Worm (Caenorhabditis elegans): ENCODE measurements around the gene Y46G5A.23.

The Y46G5A.23 gene

DNA sequence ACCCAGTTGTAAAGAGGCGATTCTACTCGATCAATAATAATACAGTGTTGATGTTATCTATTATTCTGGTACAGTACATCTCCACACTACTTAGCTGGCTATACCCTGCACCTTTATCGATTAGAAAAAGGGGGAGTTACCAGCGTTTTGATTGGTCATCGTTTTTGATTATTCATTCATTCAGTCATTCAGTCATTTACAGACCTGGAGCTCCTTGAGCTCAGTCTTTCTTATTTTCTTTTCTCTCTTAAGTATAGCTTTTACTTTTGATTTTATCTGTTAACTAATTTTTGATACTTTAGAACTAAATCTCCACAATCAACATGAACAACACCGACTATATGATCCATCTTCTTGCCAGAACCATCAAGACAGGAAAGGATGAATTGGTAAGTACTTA is 21.4 kb upstream of the Y46G5A.23 start, which contains the start of gene Y46G5A.28:
Gene Y46G5A.28 (plus strand): TSS at position 301 of the 400 bp plus-strand sequence.
- TF ChIP-seq C04F5.9 (tag; optimal IDR thresholded peaks at IDR 0.05) = no peak
- TF ChIP-seq mdl-1 (tag; optimal IDR thresholded peaks at IDR 0.05) = no peak
- no peak for TF ChIP-seq nhr-12 (tag; optimal IDR thresholded peaks at IDR 0.05)
- no peak for TF ChIP-seq aly-2 (tag; optimal IDR thresholded peaks at IDR 0.05)
- no peak for TF ChIP-seq ztf-11 (tag; optimal IDR thresholded peaks at IDR 0.05)
- no peak for TF ChIP-seq nhr-84 (tag; optimal IDR thresholded peaks at IDR 0.05)
- TF ChIP-seq nhr-90 (tag; optimal IDR thresholded peaks at IDR 0.05; ENCODE audit: poor library complexity) = no peak

DNA sequence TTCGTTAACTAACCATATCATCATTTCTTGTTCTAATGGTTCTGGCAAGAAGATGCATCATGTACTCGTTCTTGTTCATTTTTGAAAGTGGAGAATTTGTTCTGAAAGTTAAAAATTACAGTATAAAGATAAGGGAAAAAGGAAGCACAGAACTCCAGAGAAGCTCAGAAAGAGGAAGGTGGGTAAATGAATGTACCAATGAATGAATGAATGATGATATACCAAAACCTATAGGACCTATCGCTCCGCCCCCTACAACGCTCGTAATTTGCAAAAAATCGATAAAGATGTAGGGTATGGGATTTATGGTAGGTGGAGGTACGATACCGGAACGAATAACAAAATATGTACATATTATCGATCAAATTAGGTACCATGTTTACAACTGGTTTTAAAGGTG is 19.0 kb upstream of the Y46G5A.23 start, which contains the start of gene pes-10:
Gene pes-10 (minus strand): TSS at position 101 of the 400 bp plus-strand sequence.
- TF ChIP-seq unc-62 (GFP tag; optimal IDR thresholded peaks at IDR 0.05) (no peak), ceh-63 (GFP tag; optimal IDR thresholded peaks at IDR 0.05) (no peak), Y116A8C.19 (tag; optimal IDR thresholded peaks at IDR 0.05; ENCODE audit: borderline replicate concordance) (no peak), efl-1 (optimal IDR thresholded peaks at IDR 0.05) (no peak), efl-1 (GFP tag; optimal IDR thresholded peaks at IDR 0.05 in 1 of 2) (no peak), lin-13 (GFP tag; optimal IDR thresholded peaks at IDR 0.05) (no peak), nhr-85 (tag) (no peak)

DNA sequence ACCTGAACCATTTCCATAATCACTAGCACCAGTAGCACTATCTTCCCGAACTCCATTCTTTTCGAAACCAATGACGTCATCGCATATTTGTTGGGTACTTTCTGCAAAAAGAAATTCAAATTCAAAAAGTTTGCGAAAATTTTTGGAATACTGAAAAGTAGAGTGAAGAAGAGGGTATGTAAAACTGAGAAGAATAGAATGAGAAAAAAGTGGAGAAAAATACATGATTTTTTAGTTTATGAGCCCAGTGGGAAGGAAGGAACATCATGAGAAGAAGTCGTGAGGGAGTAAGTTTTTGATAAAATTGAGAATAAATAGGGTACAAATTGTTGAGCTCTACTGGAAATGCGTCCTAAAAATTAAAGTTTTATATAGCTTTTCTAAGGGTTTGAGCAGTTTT is 11.3 kb upstream of the Y46G5A.23 start, which contains the start of gene lgc-35:
Gene lgc-35 (minus strand): TSS at position 101 of the 400 bp plus-strand sequence.
- TF ChIP-seq snpc-4 (tag; optimal IDR thresholded peaks at IDR 0.05) (no peak), pqm-1 (tag; optimal IDR thresholded peaks at IDR 0.05) (no peak), nhr-237 (tag; optimal IDR thresholded peaks at IDR 0.05) (no peak), sptf-1 (tag; optimal IDR thresholded peaks at IDR 0.05) (no peak), lir-3 (tag; optimal IDR thresholded peaks at IDR 0.05; ENCODE audit: poor library complexity) (no peak), unc-130 (tag; optimal IDR thresholded peaks at IDR 0.05) (no peak), unc-30 (tag; optimal IDR thresholded peaks at IDR 0.05) (no peak), lin-35 (GFP tag; optimal IDR thresholded peaks at IDR 0.05) (no peak), efl-1 (optimal IDR thresholded peaks at IDR 0.05) (no peak), efl-1 (GFP tag; optimal IDR thresholded peaks at IDR 0.05 in 1 of 2) (no peak), tlp-1 (tag; optimal IDR thresholded peaks at IDR 0.05) (no peak), ceh-8 (GFP tag; optimal IDR thresholded peaks at IDR 0.05) (no peak), elt-2 (tag; optimal IDR thresholded peaks at IDR 0.05) (no peak), lin-14 (GFP tag; optimal IDR thresholded peaks at IDR 0.05) (no peak), C16A3.4 (tag; optimal IDR thresholded peaks at IDR 0.05) (no peak), egl-27 (tag; optimal IDR thresholded peaks at IDR 0.05) (no peak), sup-37 (GFP tag; optimal IDR thresholded peaks at IDR 0.05) (no peak)

DNA sequence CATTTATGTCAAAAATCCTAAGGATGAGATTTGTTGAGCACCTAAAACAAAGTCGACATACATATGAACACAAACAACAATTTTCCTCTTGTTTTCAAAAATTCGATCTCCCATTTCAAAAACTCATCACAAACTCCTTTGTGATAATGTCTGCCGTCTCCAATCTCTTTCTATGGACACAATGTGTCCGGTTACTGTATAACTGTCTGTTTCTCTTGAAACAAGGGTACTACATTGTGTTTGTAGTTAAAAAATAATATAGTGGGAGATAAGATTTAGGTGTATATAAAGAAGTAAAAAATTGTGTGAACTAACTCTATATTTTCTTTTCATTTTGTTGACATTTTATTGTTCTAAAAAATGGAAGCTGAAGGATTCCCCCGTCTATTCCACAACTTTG is 1.6 kb upstream of the Y46G5A.23 start, which contains the start of gene bcmo-1:
Gene bcmo-1 (plus strand): TSS at position 330 of the 400 bp plus-strand sequence.
- TF ChIP-seq nhr-20 (tag; optimal IDR thresholded peaks at IDR 0.05) = peak; percentile 25
- TF ChIP-seq aly-2 (tag; optimal IDR thresholded peaks at IDR 0.05) = no peak

DNA sequence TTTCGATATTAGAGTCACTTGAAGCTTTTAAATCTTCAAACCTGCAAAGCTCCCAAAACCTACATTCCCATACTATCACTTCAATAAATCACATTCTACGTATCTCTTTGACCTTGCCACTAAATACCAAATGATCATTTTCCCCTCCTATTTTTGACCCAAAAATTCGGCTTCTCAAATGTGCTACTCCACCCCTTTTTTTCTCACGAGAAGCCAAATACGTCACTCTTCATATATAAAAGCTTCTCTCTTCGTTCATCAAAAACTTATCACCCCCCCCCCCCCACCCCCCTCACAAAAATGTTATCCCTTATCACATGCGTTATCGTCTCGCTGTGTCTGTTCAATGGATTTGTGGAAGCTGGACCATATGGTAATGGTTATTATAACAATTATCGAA is 2.0 kb downstream of the Y46G5A.23 start, which contains the start of gene Y46G5A.38:
Gene Y46G5A.38 (plus strand): TSS at position 301 of the 400 bp plus-strand sequence.
- TF ChIP-seq pag-3 (tag; optimal IDR thresholded peaks at IDR 0.05; ENCODE audit: borderline replicate concordance, insufficient read depth) = no peak
- TF ChIP-seq egl-13 (tag; optimal IDR thresholded peaks at IDR 0.05) = no peak
- no peak for TF ChIP-seq irx-1 (tag; optimal IDR thresholded peaks at IDR 0.05)
- TF ChIP-seq lir-3 (tag; optimal IDR thresholded peaks at IDR 0.05; ENCODE audit: poor library complexity) = no peak
- no peak for TF ChIP-seq ceh-88 (GFP tag; IDR thresholded peaks at IDR 0.05)
- TF ChIP-seq fkh-10 (GFP tag; optimal IDR thresholded peaks at IDR 0.05) = no peak
- no peak for TF ChIP-seq lsy-2 (tag; optimal IDR thresholded peaks at IDR 0.05)
- no peak for TF ChIP-seq unc-62 (GFP tag; optimal IDR thresholded peaks at IDR 0.05)
- TF ChIP-seq lin-15B (tag; optimal IDR thresholded peaks at IDR 0.05) = no peak
- no peak for TF ChIP-seq efl-3 (GFP tag; optimal IDR thresholded peaks at IDR 0.05)
- TF ChIP-seq nhr-90 (tag; optimal IDR thresholded peaks at IDR 0.05; ENCODE audit: poor library complexity) = no peak
- no peak for TF ChIP-seq Y116A8C.19 (tag; optimal IDR thresholded peaks at IDR 0.05; ENCODE audit: borderline replicate concordance)
- no peak for TF ChIP-seq unc-86 (tag; optimal IDR thresholded peaks at IDR 0.05)
- TF ChIP-seq lin-39 (tag; optimal IDR thresholded peaks at IDR 0.05) = no peak
- TF ChIP-seq F16B12.6 (tag; optimal IDR thresholded peaks at IDR 0.05) = no peak
- TF ChIP-seq unc-98 (GFP tag; IDR thresholded peaks at IDR 0.05) = no peak
- no peak for TF ChIP-seq grh-1 (GFP tag; IDR thresholded peaks at IDR 0.05)
- TF ChIP-seq mef-2 (tag; optimal IDR thresholded peaks at IDR 0.05) = no peak
- no peak for TF ChIP-seq hlh-4 (tag; optimal IDR thresholded peaks at IDR 0.05)
- TF ChIP-seq jun-1 (tag; optimal IDR thresholded peaks at IDR 0.05) = no peak

All from whole organism, L1 larva.